Worm (Caenorhabditis elegans): ENCODE results near the gene egas-3.

Gene egas-3

ce11 chrV:18636248-18636647, at the start of gene egas-3:
TSS of gene egas-3 (minus strand) at chrV:18636348.
- no peak for TF ChIP-seq ccch-3 (GFP tag; optimal IDR thresholded peaks at IDR 0.05)
- TF ChIP-seq aptf-2 (GFP tag; conservative IDR thresholded peaks at IDR 0.05) = no peak
- TF ChIP-seq ztf-25 (GFP tag; IDR thresholded peaks at IDR 0.05) = no peak

- TF ChIP-seq hlh-26 (GFP tag; conservative IDR thresholded peaks at IDR 0.05) (no peak), let-526 (GFP tag; IDR thresholded peaks at IDR 0.05) (no peak), gei-17 (GFP tag; optimal IDR thresholded peaks at IDR 0.05) (no peak), ztf-18 (tag; optimal IDR thresholded peaks at IDR 0.05) (peak; percentile 54), nhr-90 (tag; optimal IDR thresholded peaks at IDR 0.05) (no peak), cebp-2 (GFP tag; IDR thresholded peaks at IDR 0.05) (no peak), Y95B8A.8 (GFP tag; IDR thresholded peaks at IDR 0.05) (no peak)
These were observed 48.4 kb upstream of the egas-3 start, which contains the start of gene Y69H2.17 for ce11 chrV:18684455-18684987. TSS of gene Y69H2.17 (plus strand) at chrV:18684937.

- TF ChIP-seq ztf-6 (GFP tag; IDR thresholded peaks at IDR 0.05) (no peak), pha-4 (tag; optimal IDR thresholded peaks at IDR 0.05) (no peak), snpc-3.4 (tag; optimal IDR thresholded peaks at IDR 0.05) (no peak), zfh-2 (GFP tag; conservative IDR thresholded peaks at IDR 0.05) (peak; percentile 76), Y67H2A.10 (GFP tag; conservative IDR thresholded peaks at IDR 0.05) (no peak), F52B5.7 (tag; optimal IDR thresholded peaks at IDR 0.05) (peak; percentile 10), Y56A3A.18 (GFP tag; IDR thresholded peaks at IDR 0.05) (no peak), egrh-3 (GFP tag; IDR thresholded peaks at IDR 0.05) (no peak)
These were observed 38.2 kb upstream of the egas-3 start for ce11 chrV:18674367-18674766.

- TF ChIP-seq zfh-2 (GFP tag; conservative IDR thresholded peaks at IDR 0.05) = peak; percentile 58
- TF ChIP-seq B0019.2 (GFP tag; conservative IDR thresholded peaks at IDR 0.05) = no peak
- TF ChIP-seq nhr-90 (tag; optimal IDR thresholded peaks at IDR 0.05) = no peak
- no peak for TF ChIP-seq madf-6 (GFP tag; IDR thresholded peaks at IDR 0.05)
These were observed 35.7 kb upstream of the egas-3 start for ce11 chrV:18671811-18672210.

ce11 chrV:18670017-18670416, 33.9 kb upstream of the egas-3 start, which contains the start of gene Y69H2.10:
TSS of gene Y69H2.10 (plus strand) at chrV:18670317.
- TF ChIP-seq lir-1 (GFP tag; conservative IDR thresholded peaks at IDR 0.05) = no peak
- no peak for TF ChIP-seq ztf-22 (GFP tag; optimal IDR thresholded peaks at IDR 0.05)
- no peak for TF ChIP-seq lag-1 (GFP tag; IDR thresholded peaks at IDR 0.05)
- TF ChIP-seq atf-7 (tag; optimal IDR thresholded peaks at IDR 0.05) = no peak
- TF ChIP-seq chd-7 (tag; optimal IDR thresholded peaks at IDR 0.05) = no peak
- TF ChIP-seq tlf-1 (GFP tag; optimal IDR thresholded peaks at IDR 0.05) = no peak
- TF ChIP-seq akir-1 (GFP tag; optimal IDR thresholded peaks at IDR 0.05) = no peak
- TF ChIP-seq Y79H2A.3 (GFP tag; conservative IDR thresholded peaks at IDR 0.05) = no peak
- TF ChIP-seq egl-18 (GFP tag; IDR thresholded peaks at IDR 0.05) = no peak
- no peak for TF ChIP-seq gei-17 (GFP tag; optimal IDR thresholded peaks at IDR 0.05)
- TF ChIP-seq nhr-27 (tag; optimal IDR thresholded peaks at IDR 0.05) = no peak
- no peak for TF ChIP-seq tbp1 (GFP tag; optimal IDR thresholded peaks at IDR 0.05)
- no peak for TF ChIP-seq die-1 (tag; optimal IDR thresholded peaks at IDR 0.05)
- no peak for TF ChIP-seq sea-2 (GFP tag; IDR thresholded peaks at IDR 0.05)
- TF ChIP-seq zim-3 (tag; optimal IDR thresholded peaks at IDR 0.05) = no peak
- TF ChIP-seq attf-6 (GFP tag; IDR thresholded peaks at IDR 0.05) = no peak
- no peak for TF ChIP-seq T26A5.8 (tag; optimal IDR thresholded peaks at IDR 0.05)
- no peak for TF ChIP-seq Y67H2A.10 (GFP tag; conservative IDR thresholded peaks at IDR 0.05)
- TF ChIP-seq B0261.1 (tag; optimal IDR thresholded peaks at IDR 0.05) = no peak
